Worm (Caenorhabditis elegans): ENCODE measurements around the gene srx-134.

- TF ChIP-seq athp-1 (tag; optimal IDR thresholded peaks at IDR 0.05) (no peak), hlh-12 (tag; optimal IDR thresholded peaks at IDR 0.05) (no peak), lin-35 (GFP tag; optimal IDR thresholded peaks at IDR 0.05) (no peak), pha-4 (tag; optimal IDR thresholded peaks at IDR 0.05) (no peak), egl-18 (GFP tag; IDR thresholded peaks at IDR 0.05) (no peak)
Observed at ce11 chrV:13890473-13890872, 34.2 kb upstream of the srx-134 start, which contains the start of gene lbp-8.
